Worm (Caenorhabditis elegans): Measurements from ENCODE around the gene aak-1.

Gene aak-1

ce11 chrIII:8801864-8802818 is 41.3 kb upstream of the aak-1 start:
- TF ChIP-seq dpl-1 (GFP tag; optimal IDR thresholded peaks at IDR 0.05) (peak; percentile 58), fos-1 (tag; optimal IDR thresholded peaks at IDR 0.05) (peak; percentile 87), ceh-44 (GFP tag; IDR thresholded peaks at IDR 0.05) (peak; percentile 55; the same call in 1 of the 2 replicates), nhr-76 (tag; optimal IDR thresholded peaks at IDR 0.05) (no peak), set-16 (GFP tag; IDR thresholded peaks at IDR 0.05) (peak; percentile 77; the same call in 1 of the 2 replicates), attf-4 (tag; optimal IDR thresholded peaks at IDR 0.05) (peak; percentile 81), mxl-2 (GFP tag; conservative IDR thresholded peaks at IDR 0.05) (peak; percentile 82), nhr-6 (tag; optimal IDR thresholded peaks at IDR 0.05) (peak; percentile 98), nhr-237 (tag; optimal IDR thresholded peaks at IDR 0.05) (peak; percentile 26), T20F7.1 (GFP tag; optimal IDR thresholded peaks at IDR 0.05) (peak; percentile 87), unc-62 (GFP tag; optimal IDR thresholded peaks at IDR 0.05 in 1 of 2) (peak; percentile 43 to 100), unc-62 (tag; optimal IDR thresholded peaks at IDR 0.05) (peak; percentile 60), hlh-11 (tag; optimal IDR thresholded peaks at IDR 0.05) (peak; percentile 100), mes-2 (tag; optimal IDR thresholded peaks at IDR 0.05; ENCODE audit: poor library complexity, severe bottlenecking) (peak; percentile 80), ceh-82 (tag; optimal IDR thresholded peaks at IDR 0.05) (no peak), ceh-32 (tag; optimal IDR thresholded peaks at IDR 0.05; ENCODE audit: poor library complexity) (peak; percentile 55), pqm-1 (tag; optimal IDR thresholded peaks at IDR 0.05) (peak; percentile 37), arid-1 (GFP tag; conservative IDR thresholded peaks at IDR 0.05) (0 out of 2 replicates have a peak, but pooled peaks have one; percentile 12), Y48G9A.11 (GFP tag; IDR thresholded peaks at IDR 0.05) (no peak), jun-1 (tag; optimal IDR thresholded peaks at IDR 0.05) (peak; percentile 94), T26A8.4 (GFP tag; IDR thresholded peaks at IDR 0.05) (peak; percentile 85), lsy-2 (tag; optimal IDR thresholded peaks at IDR 0.05) (peak; percentile 92 to 94), ZK546.5 (tag; optimal IDR thresholded peaks at IDR 0.05) (no peak), lin-15B (tag; optimal IDR thresholded peaks at IDR 0.05) (no peak), dve-1 (tag; optimal IDR thresholded peaks at IDR 0.05; ENCODE audit: insufficient read depth) (peak; percentile 98), mdl-1 (tag; optimal IDR thresholded peaks at IDR 0.05) (peak; percentile 94 to 98), tra-1 (GFP tag; IDR thresholded peaks at IDR 0.05) (peak; percentile 70), snpc-4 (tag; optimal IDR thresholded peaks at IDR 0.05) (peak; percentile 7), nhr-25 (tag; optimal IDR thresholded peaks at IDR 0.05; ENCODE audit: borderline replicate concordance, insufficient read depth) (peak; percentile 92), tag-97 (GFP tag; IDR thresholded peaks at IDR 0.05) (no peak), zip-11 (GFP tag; IDR thresholded peaks at IDR 0.05) (no peak), snpc-1.2 (GFP tag; IDR thresholded peaks at IDR 0.05) (peak; percentile 29; the same call in 1 of the 2 replicates), rbr-2 (tag; optimal IDR thresholded peaks at IDR 0.05) (peak; percentile 95), F44E2.7 (GFP tag; IDR thresholded peaks at IDR 0.05) (no peak), mep-1 (tag; optimal IDR thresholded peaks at IDR 0.05) (peak; percentile 97), daf-8 (GFP tag; IDR thresholded peaks at IDR 0.05) (no peak), nhr-111 (GFP tag; optimal IDR thresholded peaks at IDR 0.05) (no peak), duxl-1 (tag; optimal IDR thresholded peaks at IDR 0.05; ENCODE audit: poor library complexity) (peak; percentile 57), F37D6.2 (tag; optimal IDR thresholded peaks at IDR 0.05) (peak; percentile 82), lin-38 (GFP tag; IDR thresholded peaks at IDR 0.05) (peak; percentile 68), Y5F2A.4 (GFP tag; optimal IDR thresholded peaks at IDR 0.05) (no peak), daf-12 (tag; optimal IDR thresholded peaks at IDR 0.05) (no peak), lin-1 (GFP tag; IDR thresholded peaks at IDR 0.05) (peak; percentile 75; the same call in 1 of the 2 replicates), ces-1 (GFP tag; optimal IDR thresholded peaks at IDR 0.05) (no peak), spr-3 (GFP tag; optimal IDR thresholded peaks at IDR 0.05) (peak; percentile 21), ceh-28 (tag; optimal IDR thresholded peaks at IDR 0.05) (peak; percentile 68), nhr-28 (tag; optimal IDR thresholded peaks at IDR 0.05) (peak; percentile 96), php-3 (GFP tag; IDR thresholded peaks at IDR 0.05) (no peak)

All from whole organism, L4 larva.